Worm (Caenorhabditis elegans) whole organism, L3 larva: Measurements from ENCODE around the gene ivd-1.

ENCODE experiments used
- R02D3.7 ChIP-seq: fragments of 150-350 bp; optimal IDR thresholded peaks from 2 replicates; lab custom pipeline; 2014; ENCODE audit warnings: missing biosample characterization, missing genetic modification characterization
- sea-2 ChIP-seq: fragments of 150-350 bp; sonication (generic microtip); optimal IDR thresholded peaks from 4 replicates; lab custom pipeline; 2014; ENCODE audit warnings: missing biosample characterization, missing genetic modification reagents, missing genetic modification characterization
- tbx-2 ChIP-seq: sonication (generic microtip); optimal IDR thresholded peaks from 2 replicates; lab custom pipeline; 2016; ENCODE audit warnings: mild to moderate bottlenecking, missing genetic modification characterization, missing compliant biosample characterization

ivd-1 gene

DNA sequence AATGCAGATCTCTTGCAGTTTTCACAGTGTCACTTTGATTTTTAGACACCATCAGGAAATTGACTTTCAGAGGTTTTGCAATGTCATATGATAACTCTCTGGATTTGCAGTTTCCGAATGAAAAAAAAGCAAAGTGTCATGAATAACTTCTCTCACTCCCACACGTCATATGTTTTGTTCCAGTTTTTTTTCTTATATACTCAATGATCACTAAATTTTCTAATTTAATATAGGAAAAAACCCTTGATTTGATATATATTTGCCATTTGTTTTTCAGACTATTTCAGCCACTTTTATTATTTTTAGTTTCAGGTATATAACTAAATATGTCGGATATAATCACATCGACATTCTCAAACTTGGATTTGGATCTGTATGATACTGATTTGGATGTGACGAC is 51.2 kb downstream of the ivd-1 start, which contains the start of gene C09B9.1:
Gene C09B9.1, plus strand, starts transcription at position 301 of the 400 bp plus-strand sequence.
- TF ChIP-seq R02D3.7 (no peak), tbx-2 (tag; lab: Kevin White, UChicago) (no peak), sea-2 (GFP tag; lab: Kevin White, UChicago) (no peak)
